Fruit fly (Drosophila melanogaster) whole organism, embryonic: ENCODE results near the gene CG5793.
A peak's percentile ranks its signal among the peaks of the same experiment; 100 is the strongest.

ENCODE experiments used
- Blimp-1 ChIP-seq: fragments of 200-800 bp; sonication (Bioruptor generic); optimal IDR thresholded peaks from 3 replicates; lab custom pipeline; 2018; ENCODE audit warnings: missing biosample characterization, missing genetic modification characterization, mild to moderate bottlenecking, moderate library complexity, missing genetic modification reagents
- CG10543 ChIP-seq: fragments of 200-800 bp; sonication (Bioruptor generic); optimal IDR thresholded peaks from 3 replicates; lab custom pipeline; 2017; ENCODE audit warnings: missing biosample characterization, mild to moderate bottlenecking, missing genetic modification characterization, moderate library complexity
- CG10959 ChIP-seq: fragments of 200-800 bp; sonication (Bioruptor generic); IDR thresholded peaks from 2 replicates; pipeline ENCODE4 v1.3.6; 2022; ENCODE audit warnings: missing biosample characterization, missing genetic modification characterization
- CG12659 ChIP-seq: fragments of 200-800 bp; sonication (Bioruptor generic); optimal IDR thresholded peaks from 3 replicates; lab custom pipeline; 2017; ENCODE audit warnings: mild to moderate bottlenecking, missing biosample characterization, missing genetic modification reagents, missing genetic modification characterization
- CG14667 ChIP-seq: fragments of 200-800 bp; sonication (Bioruptor generic); IDR thresholded peaks from 2 replicates; pipeline ENCODE4 v1.3.6; 2022; ENCODE audit warnings: missing biosample characterization, missing genetic modification characterization
- CG14710 ChIP-seq: fragments of 200-800 bp; sonication (Bioruptor generic); optimal IDR thresholded peaks from 3 replicates; lab custom pipeline; 2019; ENCODE audit warnings: missing biosample characterization, mild to moderate bottlenecking, missing genetic modification characterization, moderate library complexity
- CG14965 ChIP-seq: fragments of 200-800 bp; sonication (Bioruptor generic); optimal IDR thresholded peaks from 2 replicates; lab custom pipeline; 2016; ENCODE audit warnings: missing biosample characterization, missing genetic modification characterization, borderline replicate concordance
- CG16779 ChIP-seq: fragments of 200-800 bp; sonication (Bioruptor generic); IDR thresholded peaks from 2 replicates; pipeline ENCODE4 v1.3.6; 2022; ENCODE audit warnings: missing biosample characterization, missing genetic modification characterization
- CG17568 ChIP-seq: fragments of 200-800 bp; sonication (Bioruptor generic); optimal IDR thresholded peaks from 2 replicates; lab custom pipeline; 2018; ENCODE audit warnings: missing biosample characterization, mild to moderate bottlenecking, missing genetic modification characterization, moderate library complexity
- CG17612 ChIP-seq: fragments of 200-800 bp; sonication (Bioruptor generic); IDR thresholded peaks from 2 replicates; pipeline ENCODE4 v1.3.6; 2022; ENCODE audit warnings: missing biosample characterization, missing genetic modification characterization
- CG17802 ChIP-seq: fragments of 200-800 bp; sonication (Bioruptor generic); optimal IDR thresholded peaks from 2 replicates; lab custom pipeline; 2018; ENCODE audit warnings: missing biosample characterization, mild to moderate bottlenecking, missing genetic modification characterization, moderate library complexity
- CG30020 ChIP-seq: fragments of 200-800 bp; optimal IDR thresholded peaks from 2 replicates; lab custom pipeline; 2019; ENCODE audit warnings: missing biosample characterization, mild to moderate bottlenecking, missing genetic modification characterization, moderate library complexity
- CG31224 ChIP-seq: fragments of 200-800 bp; sonication (Bioruptor generic); IDR thresholded peaks from 2 replicates; pipeline ENCODE4 v1.3.6; 2022; ENCODE audit warnings: missing biosample characterization, missing genetic modification characterization
- CG31388 ChIP-seq: fragments of 200-800 bp; sonication (Bioruptor generic); optimal IDR thresholded peaks from 2 replicates; lab custom pipeline; 2016; ENCODE audit warnings: missing biosample characterization, missing genetic modification characterization
- CG3281 ChIP-seq: fragments of 200-800 bp; sonication (Bioruptor generic); optimal IDR thresholded peaks from 3 replicates; lab custom pipeline; 2017; ENCODE audit warnings: missing biosample characterization, mild to moderate bottlenecking, missing genetic modification characterization
- CG4854 ChIP-seq: fragments of 200-800 bp; sonication (Bioruptor generic); optimal IDR thresholded peaks from 2 replicates; lab custom pipeline; 2016; ENCODE audit warnings: missing biosample characterization, missing genetic modification characterization, inconsistent platforms
- CG8089 ChIP-seq: fragments of 200-800 bp; sonication (Bioruptor generic); optimal IDR thresholded peaks from 3 replicates; lab custom pipeline; 2016; ENCODE audit warnings: missing biosample characterization, missing genetic modification characterization
- CG8388 ChIP-seq: fragments of 200-800 bp; sonication (Bioruptor generic); optimal IDR thresholded peaks from 2 replicates; lab custom pipeline; 2019; ENCODE audit warnings: missing biosample characterization, mild to moderate bottlenecking, missing genetic modification characterization, moderate library complexity
- CoRest ChIP-seq: fragments of 200-800 bp; sonication (Bioruptor generic); optimal IDR thresholded peaks from 3 replicates; lab custom pipeline; 2018; ENCODE audit warnings: missing biosample characterization, mild to moderate bottlenecking, missing genetic modification characterization, moderate library complexity
- CrebB ChIP-seq: fragments of 200-800 bp; sonication (Bioruptor generic); optimal IDR thresholded peaks from 3 replicates; lab custom pipeline; 2018; ENCODE audit warnings: missing biosample characterization, mild to moderate bottlenecking, missing genetic modification characterization
- Dll ChIP-seq: fragments of 200-800 bp; sonication (Bioruptor generic); IDR thresholded peaks from 4 replicates; pipeline ENCODE4 v1.3.6; 2022; ENCODE audit warnings: missing biosample characterization, missing genetic modification characterization; ENCODE audit not compliant: partially characterized antibody
- Doc2 ChIP-seq: fragments of 200-800 bp; sonication (Bioruptor generic); IDR thresholded peaks from 2 replicates; pipeline ENCODE4 v1.3.6; 2022; ENCODE audit warnings: missing biosample characterization, missing genetic modification characterization
- HLHmδ ChIP-seq: fragments of 200-800 bp; sonication (Bioruptor generic); optimal IDR thresholded peaks from 2 replicates; lab custom pipeline; 2018; ENCODE audit warnings: missing biosample characterization, mild to moderate bottlenecking, missing genetic modification characterization, moderate library complexity
- Hr51 ChIP-seq, 2 experiments: fragments of 200-800 bp; sonication (Bioruptor generic); optimal IDR thresholded peaks; 2 replicates in 1 of 2; 3 replicates in 1 of 2; lab custom pipeline; 2016 to 2018; ENCODE audit warnings: missing biosample characterization in 2 of 2, missing genetic modification characterization in 2 of 2, mild to moderate bottlenecking in 1 of 2, moderate library complexity in 1 of 2
- MBD-R2 ChIP-seq: fragments of 200-800 bp; sonication (Bioruptor generic); IDR thresholded peaks from 2 replicates; pipeline ENCODE4 v1.3.6; 2022; ENCODE audit warnings: missing biosample characterization, missing genetic modification characterization
- MESR4 ChIP-seq: fragments of 200-800 bp; sonication (Bioruptor generic); optimal IDR thresholded peaks from 2 replicates; lab custom pipeline; 2018; ENCODE audit warnings: missing biosample characterization, mild to moderate bottlenecking, missing genetic modification characterization, moderate library complexity
- MTF-1 ChIP-seq: fragments of 200-800 bp; sonication (Bioruptor generic); optimal IDR thresholded peaks from 2 replicates; lab custom pipeline; 2018; ENCODE audit warnings: missing biosample characterization, mild to moderate bottlenecking, missing genetic modification characterization, borderline replicate concordance
- NC2β ChIP-seq: fragments of 200-800 bp; sonication (Bioruptor generic); optimal IDR thresholded peaks from 2 replicates; lab custom pipeline; 2016; ENCODE audit warnings: missing biosample characterization, missing genetic modification characterization
- Pdp1 ChIP-seq, 2 experiments: fragments of 200-800 bp; sonication (Bioruptor generic); optimal IDR thresholded peaks; 3 replicates each; lab custom pipeline; 2016; ENCODE audit warnings: missing biosample characterization in 2 of 2, missing genetic modification characterization in 2 of 2, mild to moderate bottlenecking in 1 of 2, moderate library complexity in 1 of 2
- Six4 ChIP-seq: fragments of 200-800 bp; sonication (Bioruptor generic); optimal IDR thresholded peaks from 2 replicates; lab custom pipeline; 2016; ENCODE audit warnings: missing biosample characterization, missing genetic modification characterization
- Taf1 ChIP-seq: fragments of 200-800 bp; sonication (Bioruptor generic); IDR thresholded peaks from 2 replicates; pipeline ENCODE4 v1.3.6; 2022; ENCODE audit warnings: missing biosample characterization, missing genetic modification characterization
- Trl ChIP-seq, 3 experiments: fragments of >200 bp in 2 of 3; fragments of 200-800 bp in 1 of 3; sonication (Bioruptor generic) in 1 of 3; optimal IDR thresholded peaks; 2 replicates in 1 of 3; 3 replicates in 2 of 3; lab custom pipeline; 2016 to 2017; ENCODE audit warnings: missing biosample characterization in 1 of 3, missing genetic modification characterization in 1 of 3
- ara ChIP-seq: fragments of 200-800 bp; sonication (Bioruptor generic); IDR thresholded peaks from 2 replicates; pipeline ENCODE4 v1.3.6; 2022; ENCODE audit warnings: missing biosample characterization, missing genetic modification characterization
- bab2 ChIP-seq: fragments of 200-800 bp; sonication (Bioruptor generic); optimal IDR thresholded peaks from 2 replicates; lab custom pipeline; 2016; ENCODE audit warnings: missing biosample characterization, missing genetic modification characterization
- bsh ChIP-seq, 2 experiments: fragments of 200-800 bp; sonication (Bioruptor generic); optimal IDR thresholded peaks; 2 replicates each; lab custom pipeline; 2017 to 2018; ENCODE audit warnings: mild to moderate bottlenecking in 2 of 2, missing biosample characterization in 2 of 2, missing genetic modification characterization in 2 of 2, moderate library complexity in 1 of 2
- cato ChIP-seq: fragments of 200-800 bp; sonication (Bioruptor generic); optimal IDR thresholded peaks from 2 replicates; lab custom pipeline; 2016; ENCODE audit warnings: missing biosample characterization, missing genetic modification characterization, borderline replicate concordance
- chn ChIP-seq: fragments of 200-800 bp; sonication (Bioruptor generic); optimal IDR thresholded peaks from 2 replicates; lab custom pipeline; 2016; ENCODE audit warnings: missing biosample characterization, missing genetic modification characterization
- crol ChIP-seq: fragments of 200-800 bp; sonication (Bioruptor generic); IDR thresholded peaks from 2 replicates; pipeline ENCODE4 v1.3.6; 2022; ENCODE audit warnings: missing biosample characterization, missing genetic modification characterization
- dati ChIP-seq: fragments of 200-800 bp; sonication (Bioruptor generic); IDR thresholded peaks from 2 replicates; pipeline ENCODE4 v1.3.6; 2022; ENCODE audit warnings: missing biosample characterization, missing genetic modification characterization
- ems ChIP-seq: fragments of 200-800 bp; sonication (Bioruptor generic); optimal IDR thresholded peaks from 3 replicates; lab custom pipeline; 2016; ENCODE audit warnings: missing biosample characterization, missing genetic modification characterization
- eve ChIP-seq, 2 experiments: fragments of >200 bp; optimal IDR thresholded peaks; 2 replicates each; lab custom pipeline; 2017; ENCODE audit warnings: missing biosample characterization in 2 of 2, missing genetic modification characterization in 2 of 2
- kay ChIP-seq: fragments of 200-800 bp; sonication (Bioruptor generic); optimal IDR thresholded peaks from 2 replicates; lab custom pipeline; 2016; ENCODE audit warnings: missing biosample characterization, missing genetic modification characterization
- kni ChIP-seq: fragments of 200-800 bp; sonication (Bioruptor generic); optimal IDR thresholded peaks from 3 replicates; lab custom pipeline; 2017; ENCODE audit warnings: mild to moderate bottlenecking, missing biosample characterization, missing genetic modification reagents, missing genetic modification characterization
- odd ChIP-seq: fragments of 200-800 bp; sonication (Bioruptor generic); optimal IDR thresholded peaks from 2 replicates; lab custom pipeline; 2017; ENCODE audit warnings: missing biosample characterization, mild to moderate bottlenecking, missing genetic modification characterization
- ranshi ChIP-seq: fragments of 200-800 bp; sonication (Bioruptor generic); IDR thresholded peaks from 2 replicates; pipeline ENCODE4 v1.3.6; 2022; ENCODE audit warnings: missing biosample characterization, missing genetic modification characterization
- row ChIP-seq: fragments of 200-800 bp; sonication (Bioruptor generic); IDR thresholded peaks from 3 replicates; pipeline ENCODE4 v1.3.6; 2022; ENCODE audit warnings: missing biosample characterization, missing genetic modification characterization
- seq ChIP-seq: fragments of 200-800 bp; sonication (Bioruptor generic); IDR thresholded peaks from 2 replicates; pipeline ENCODE4 v1.3.6; 2022; ENCODE audit warnings: missing biosample characterization, missing genetic modification characterization
- shn ChIP-seq: fragments of 200-800 bp; sonication (Bioruptor generic); optimal IDR thresholded peaks from 3 replicates; lab custom pipeline; 2016; ENCODE audit warnings: missing biosample characterization, missing genetic modification characterization
- slp2 ChIP-seq: fragments of 200-800 bp; sonication (Bioruptor generic); optimal IDR thresholded peaks from 2 replicates; lab custom pipeline; 2016; ENCODE audit warnings: missing biosample characterization, missing genetic modification characterization
- unpg ChIP-seq: fragments of 200-800 bp; sonication (Bioruptor generic); optimal IDR thresholded peaks from 3 replicates; lab custom pipeline; 2018; ENCODE audit warnings: missing biosample characterization, mild to moderate bottlenecking, missing genetic modification characterization, moderate library complexity
- vnd ChIP-seq: fragments of 200-800 bp; sonication (Bioruptor generic); IDR thresholded peaks from 3 replicates; pipeline ENCODE4 v1.3.6; 2022; ENCODE audit warnings: missing biosample characterization, missing genetic modification characterization; ENCODE audit not compliant: partially characterized antibody
- wdn ChIP-seq: fragments of 200-800 bp; sonication (Bioruptor generic); IDR thresholded peaks from 2 replicates; pipeline ENCODE4 v1.3.6; 2022; ENCODE audit warnings: missing biosample characterization, missing genetic modification characterization

Gene CG5793

dm6 chr3R:21092829-21093228 is 34.5 kb upstream of the CG5793 start (continued):
- TF ChIP-seq CG14667 (GFP tag; lab: Robert Waterston, UW), result no peak
- no peak for TF ChIP-seq MTF-1 (GFP tag; lab: Kevin White, UChicago)
- no peak for TF ChIP-seq MESR4 (GFP tag; lab: Kevin White, UChicago)
- no peak for TF ChIP-seq CG10543
- no peak for TF ChIP-seq Pdp1 (GFP tag; optimal IDR thresholded peaks at IDR 0.05; lab: Kevin White, UChicago)
- no peak for TF ChIP-seq HLHmδ
- no peak for TF ChIP-seq CG4854
- no peak for TF ChIP-seq dati (GFP tag; lab: Robert Waterston, UW)
- no peak for TF ChIP-seq CG30020 (tag; lab: Kevin White, UChicago)
- peak; percentile 7 for TF ChIP-seq CG12659 (GFP tag; lab: Kevin White, UChicago)
- no peak for TF ChIP-seq CG31224
- no peak for TF ChIP-seq CoRest (tag; lab: Kevin White, UChicago)
- TF ChIP-seq NC2β (GFP tag; lab: Kevin White, UChicago), result no peak
- TF ChIP-seq CrebB (tag; lab: Kevin White, UChicago), result no peak
- peak; percentile 31 for TF ChIP-seq unpg
- TF ChIP-seq row (GFP tag; lab: Robert Waterston, UW), result peak; percentile 41; the same call in 2 of the 3 replicates
- no peak for TF ChIP-seq CG17612
- TF ChIP-seq CG16779 (GFP tag; lab: Robert Waterston, UW), result no peak
- no peak for TF ChIP-seq MBD-R2 (GFP tag; lab: Robert Waterston, UW)
- no peak for TF ChIP-seq CG17568 (GFP tag; lab: Kevin White, UChicago)
- TF ChIP-seq ara (GFP tag; lab: Robert Waterston, UW), result no peak
- peak; percentile 60 for TF ChIP-seq kni (GFP tag; lab: Kevin White, UChicago)
- no peak for TF ChIP-seq slp2 (GFP tag; lab: Kevin White, UChicago)
- no peak for TF ChIP-seq cato
- TF ChIP-seq CG8388, result peak; percentile 0
- TF ChIP-seq eve (GFP tag; optimal IDR thresholded peaks at IDR 0.05; lab: Kevin White, UChicago), result no peak
- TF ChIP-seq CG8089, result no peak
- TF ChIP-seq shn (GFP tag; lab: Kevin White, UChicago), result no peak
- TF ChIP-seq CG14965, result no peak
- no peak for TF ChIP-seq CG3281 (GFP tag; lab: Kevin White, UChicago)
- TF ChIP-seq ranshi, result no peak
- TF ChIP-seq seq (GFP tag; lab: Robert Waterston, UW), result no peak

DNA sequence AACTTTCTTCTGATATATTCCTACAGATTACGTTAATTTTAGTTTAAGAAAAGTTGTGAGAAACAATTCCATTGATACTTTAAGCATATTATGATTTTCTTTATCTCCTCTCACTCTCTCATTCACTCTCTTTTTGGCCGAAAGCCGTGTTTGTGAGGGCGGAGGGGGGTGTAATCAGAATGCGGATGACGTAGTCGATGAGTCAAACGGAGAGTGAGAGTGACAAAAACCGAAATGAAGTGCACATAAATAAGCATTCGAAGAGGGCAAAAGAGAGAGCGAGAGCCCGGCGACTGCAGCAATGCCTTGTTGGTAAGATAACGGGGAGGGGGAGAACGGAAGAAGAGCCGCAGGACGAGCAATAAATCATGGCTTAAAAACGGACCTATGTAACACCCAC is 33.1 kb upstream of the CG5793 start:
- no peak for TF ChIP-seq CG10959 (GFP tag; lab: Robert Waterston, UW)
- TF ChIP-seq Doc2 (GFP tag; lab: Robert Waterston, UW), result no peak
- no peak for TF ChIP-seq CG17802 (tag; lab: Kevin White, UChicago)
- no peak for TF ChIP-seq wdn (GFP tag; lab: Robert Waterston, UW)
- TF ChIP-seq CG31388 (GFP tag; lab: Kevin White, UChicago), result no peak
- no peak for TF ChIP-seq bsh (GFP tag; optimal IDR thresholded peaks at IDR 0.05; lab: Kevin White, UChicago)
- peak; percentile 87 for TF ChIP-seq crol (GFP tag; lab: Robert Waterston, UW)
- no peak for TF ChIP-seq dati (GFP tag; lab: Robert Waterston, UW)
- no peak for TF ChIP-seq Dll (GFP tag; lab: Robert Waterston, UW)
- TF ChIP-seq vnd (GFP tag; lab: Robert Waterston, UW), result no peak
- no peak for TF ChIP-seq CG16779 (GFP tag; lab: Robert Waterston, UW)
- TF ChIP-seq kay (GFP tag; lab: Kevin White, UChicago), result peak; percentile 33
- no peak for TF ChIP-seq odd
- TF ChIP-seq Six4 (GFP tag; lab: Kevin White, UChicago), result no peak
- TF ChIP-seq CG14710 (tag; lab: Kevin White, UChicago), result no peak
- TF ChIP-seq Taf1 (GFP tag; lab: Robert Waterston, UW), result no peak
- no peak for TF ChIP-seq ems (GFP tag; lab: Kevin White, UChicago)
- no peak for TF ChIP-seq chn
- peak; percentile 93 for TF ChIP-seq Blimp-1
- TF ChIP-seq bab2 (GFP tag; lab: Kevin White, UChicago), result no peak
- TF ChIP-seq Trl (optimal IDR thresholded peaks at IDR 0.05; lab: Kevin White, UChicago), result peak; percentile 5 to 53
- TF ChIP-seq Trl (GFP tag; optimal IDR thresholded peaks at IDR 0.05; lab: Kevin White, UChicago), result no peak
- TF ChIP-seq Hr51 (GFP tag; optimal IDR thresholded peaks at IDR 0.05; lab: Kevin White, UChicago), result no peak
